Worm (Caenorhabditis elegans): Measurements from ENCODE around the gene Y41E3.13.

- TF ChIP-seq ama-1 (optimal IDR thresholded peaks at IDR 0.05) (no peak), ama-1 (GFP tag; optimal IDR thresholded peaks at IDR 0.05) (no peak), F22D6.2 (tag; optimal IDR thresholded peaks at IDR 0.05) (no peak), dox-1 (GFP tag; IDR thresholded peaks at IDR 0.05) (no peak), aptf-3 (GFP tag; IDR thresholded peaks at IDR 0.05) (no peak), let-526 (GFP tag; IDR thresholded peaks at IDR 0.05) (no peak), dpl-1 (GFP tag; optimal IDR thresholded peaks at IDR 0.05) (no peak), Y95B8A.8 (GFP tag; IDR thresholded peaks at IDR 0.05) (no peak), K12H6.12 (tag; optimal IDR thresholded peaks at IDR 0.05) (no peak), snpc-4 (GFP tag; optimal IDR thresholded peaks at IDR 0.05) (no peak), snpc-4 (tag; optimal IDR thresholded peaks at IDR 0.05) (no peak), lin-40 (tag; optimal IDR thresholded peaks at IDR 0.05) (no peak), tbx-9 (tag; optimal IDR thresholded peaks at IDR 0.05; ENCODE audit: borderline replicate concordance) (no peak), aptf-2 (GFP tag; conservative IDR thresholded peaks at IDR 0.05) (no peak), unc-62 (GFP tag; optimal IDR thresholded peaks at IDR 0.05) (no peak), nhr-27 (tag; optimal IDR thresholded peaks at IDR 0.05) (no peak)
Observed at ce11 chrIV:15041124-15041523, 17.0 kb upstream of the Y41E3.13 start.
